Worm (Caenorhabditis elegans) whole organism, L3 larva: ENCODE measurements around the gene rnp-5.

Source experiments
- R02D3.7 ChIP-seq: fragments of 150-350 bp; optimal IDR thresholded peaks from 2 replicates; lab custom pipeline; 2014; ENCODE audit warnings: missing biosample characterization, missing genetic modification characterization
- ama-1 ChIP-seq: fragments of 150-350 bp; optimal IDR thresholded peaks from 2 replicates; lab custom pipeline; 2018
- daf-12 ChIP-seq: fragments of 150-350 bp; optimal IDR thresholded peaks from 2 replicates; lab custom pipeline; 2014; ENCODE audit warnings: missing biosample characterization, missing genetic modification reagents, missing genetic modification characterization
- elt-3 ChIP-seq, 3 experiments: fragments of 150-350 bp in 1 of 3; sonication (generic microtip) in 2 of 3; optimal IDR thresholded peaks; 2 replicates in 2 of 3; 4 replicates in 1 of 3; lab custom pipeline; 2014 to 2017; ENCODE audit warnings: missing biosample characterization in 3 of 3, missing genetic modification characterization in 3 of 3
- hmg-11 ChIP-seq: sonication (generic microtip); optimal IDR thresholded peaks from 2 replicates; lab custom pipeline; 2016; ENCODE audit warnings: missing genetic modification characterization, missing compliant biosample characterization
- jun-1 ChIP-seq: fragments of 150-350 bp; optimal IDR thresholded peaks from 2 replicates; lab custom pipeline; 2014; ENCODE audit warnings: missing biosample characterization, missing genetic modification reagents, missing genetic modification characterization
- nhr-11 ChIP-seq: fragments of 150-350 bp; optimal IDR thresholded peaks from 2 replicates; lab custom pipeline; 2014; ENCODE audit warnings: missing biosample characterization, missing genetic modification characterization
- pha-4 ChIP-seq: fragments of 150-350 bp; optimal IDR thresholded peaks from 2 replicates; lab custom pipeline; 2014; ENCODE audit warnings: missing biosample characterization, missing genetic modification reagents, missing genetic modification characterization
- pqm-1 ChIP-seq: fragments of 150-350 bp; optimal IDR thresholded peaks from 2 replicates; lab custom pipeline; 2017; ENCODE audit warnings: missing biosample characterization, missing genetic modification characterization, inconsistent platforms
- skn-1 ChIP-seq: fragments of 150-350 bp; optimal IDR thresholded peaks from 2 replicates; lab custom pipeline; 2014; ENCODE audit warnings: missing biosample characterization, missing genetic modification characterization
- unc-39 ChIP-seq: sonication (generic microtip); optimal IDR thresholded peaks from 4 replicates; lab custom pipeline; 2017; ENCODE audit warnings: missing biosample characterization, missing genetic modification characterization
- unc-62 ChIP-seq: fragments of 150-350 bp; sonication (generic microtip); optimal IDR thresholded peaks from 4 replicates; lab custom pipeline; 2014; ENCODE audit warnings: missing biosample characterization, missing genetic modification reagents, missing genetic modification characterization
- ztf-11 ChIP-seq: fragments of 150-350 bp; optimal IDR thresholded peaks from 2 replicates; lab custom pipeline; 2014; ENCODE audit warnings: missing biosample characterization, missing genetic modification characterization
- ztf-4 ChIP-seq: fragments of 150-350 bp; optimal IDR thresholded peaks from 2 replicates; lab custom pipeline; 2014; ENCODE audit warnings: missing biosample characterization, missing genetic modification characterization

DNA sequence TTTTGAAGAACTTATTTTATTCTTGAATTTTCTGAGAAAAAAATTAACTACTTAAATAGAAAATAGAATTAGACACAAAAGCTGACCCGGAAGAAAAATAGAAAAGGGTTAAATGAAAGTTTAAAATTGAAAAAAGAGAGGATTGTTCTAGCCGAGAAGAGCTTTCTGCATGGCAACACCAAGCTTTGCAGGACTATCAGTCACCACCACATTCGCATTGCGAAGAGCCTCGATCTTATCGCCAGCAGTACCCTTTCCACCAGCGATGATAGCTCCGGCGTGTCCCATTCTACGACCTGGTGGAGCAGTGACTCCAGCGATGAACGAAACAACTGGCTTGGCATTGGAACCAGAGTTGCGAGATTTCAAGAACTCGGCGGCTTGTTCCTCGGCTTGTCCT lies 46.4 kb upstream of the rnp-5 start:
- TF ChIP-seq elt-3 (tag; optimal IDR thresholded peaks at IDR 0.05; lab: Kevin White, UChicago) (no peak), pha-4 (tag; lab: Kevin White, UChicago) (no peak), jun-1 (tag; lab: Kevin White, UChicago) (no peak), skn-1 (tag; lab: Kevin White, UChicago) (no peak), daf-12 (tag; lab: Kevin White, UChicago) (no peak), unc-62 (GFP tag; lab: Kevin White, UChicago) (no peak), ztf-4 (tag; lab: Kevin White, UChicago) (no peak), ztf-11 (tag; lab: Kevin White, UChicago) (no peak), hmg-11 (tag; lab: Kevin White, UChicago) (no peak), pqm-1 (tag; lab: Kevin White, UChicago) (no peak), unc-39 (tag; lab: Kevin White, UChicago) (no peak), nhr-11 (tag; lab: Kevin White, UChicago) (no peak), ama-1 (no peak), R02D3.7 (no peak)
